Fruit fly (Drosophila melanogaster) whole organism, adult: Measurements from ENCODE around the gene TwdlC.

ENCODE experiments used
- CG11617 ChIP-seq: fragments of 200-800 bp; sonication (Bioruptor generic); optimal IDR thresholded peaks from 2 replicates; lab custom pipeline; 2017; ENCODE audit warnings: mild to moderate bottlenecking, missing biosample characterization, missing genetic modification reagents, missing genetic modification characterization
- CG12768 ChIP-seq: fragments of 200-800 bp; sonication (Bioruptor generic); optimal IDR thresholded peaks from 2 replicates; lab custom pipeline; 2017; ENCODE audit warnings: missing biosample characterization, missing genetic modification characterization, mild to moderate bottlenecking, moderate library complexity, missing genetic modification reagents
- CG14711 ChIP-seq: fragments of 200-800 bp; sonication (Bioruptor generic); optimal IDR thresholded peaks from 2 replicates; lab custom pipeline; 2018; ENCODE audit warnings: missing biosample characterization, mild to moderate bottlenecking, missing genetic modification characterization, moderate library complexity
- CG1620 ChIP-seq: fragments of 200-800 bp; sonication (Bioruptor generic); optimal IDR thresholded peaks from 2 replicates; lab custom pipeline; 2016; ENCODE audit warnings: missing biosample characterization, missing genetic modification characterization
- CG33017 ChIP-seq: fragments of 200-800 bp; sonication (Bioruptor generic); optimal IDR thresholded peaks from 2 replicates; lab custom pipeline; 2018; ENCODE audit warnings: missing biosample characterization, mild to moderate bottlenecking, missing genetic modification characterization, moderate library complexity
- CG5204 ChIP-seq: fragments of 200-800 bp; sonication (Bioruptor generic); optimal IDR thresholded peaks from 2 replicates; lab custom pipeline; 2016; ENCODE audit warnings: missing biosample characterization, missing genetic modification characterization
- CG7045 ChIP-seq: fragments of 200-800 bp; sonication (Bioruptor generic); optimal IDR thresholded peaks from 2 replicates; lab custom pipeline; 2017; ENCODE audit warnings: missing biosample characterization, mild to moderate bottlenecking, missing genetic modification characterization
- CG7101 ChIP-seq: fragments of 200-800 bp; sonication (Bioruptor generic); optimal IDR thresholded peaks from 2 replicates; lab custom pipeline; 2018; ENCODE audit warnings: missing biosample characterization, mild to moderate bottlenecking, missing genetic modification characterization, moderate library complexity
- Clk ChIP-seq: fragments of 200-800 bp; sonication (Bioruptor generic); optimal IDR thresholded peaks from 2 replicates; lab custom pipeline; 2017; ENCODE audit warnings: missing biosample characterization, missing genetic modification characterization
- Crg-1 ChIP-seq: fragments of 200-800 bp; sonication (Bioruptor generic); optimal IDR thresholded peaks from 2 replicates; lab custom pipeline; 2016; ENCODE audit warnings: missing biosample characterization, missing genetic modification characterization
- Hr96 ChIP-seq: fragments of 200-800 bp; sonication (Bioruptor generic); optimal IDR thresholded peaks from 2 replicates; lab custom pipeline; 2016; ENCODE audit warnings: missing biosample characterization, missing genetic modification characterization
- Mnt ChIP-seq: fragments of 200-800 bp; sonication (Bioruptor generic); optimal IDR thresholded peaks from 2 replicates; lab custom pipeline; 2016; ENCODE audit warnings: missing biosample characterization, mild to moderate bottlenecking, missing genetic modification characterization
- bab1 ChIP-seq: fragments of 200-800 bp; sonication (Bioruptor generic); optimal IDR thresholded peaks from 3 replicates; lab custom pipeline; 2019; ENCODE audit warnings: missing biosample characterization, mild to moderate bottlenecking, missing genetic modification characterization, moderate library complexity
- cic ChIP-seq: fragments of 200-800 bp; sonication (Bioruptor generic); optimal IDR thresholded peaks from 2 replicates; lab custom pipeline; 2017; ENCODE audit warnings: missing biosample characterization, mild to moderate bottlenecking, missing genetic modification characterization, moderate library complexity
- cnc ChIP-seq, 2 experiments: fragments of >200 bp; optimal IDR thresholded peaks; 2 replicates each; lab custom pipeline; 2017
- kay ChIP-seq: fragments of 200-800 bp; sonication (Bioruptor generic); peaks from one replicate; lab custom pipeline; 2016; ENCODE audit warnings: missing biosample characterization, missing genetic modification characterization, borderline replicate concordance
- ovo ChIP-seq: fragments of 200-800 bp; sonication (Bioruptor generic); optimal IDR thresholded peaks from 2 replicates; lab custom pipeline; 2016; ENCODE audit warnings: missing biosample characterization, missing genetic modification characterization
- pad ChIP-seq: fragments of 200-800 bp; sonication (Bioruptor generic); optimal IDR thresholded peaks from 3 replicates; lab custom pipeline; 2017; ENCODE audit warnings: missing biosample characterization, missing genetic modification characterization, mild to moderate bottlenecking, moderate library complexity, missing genetic modification reagents
- tj ChIP-seq: fragments of 200-800 bp; sonication (Bioruptor generic); optimal IDR thresholded peaks from 3 replicates; lab custom pipeline; 2017; ENCODE audit warnings: missing biosample characterization, mild to moderate bottlenecking, missing genetic modification characterization, moderate library complexity
- toe ChIP-seq: fragments of 200-800 bp; sonication (Bioruptor generic); optimal IDR thresholded peaks from 2 replicates; lab custom pipeline; 2016; ENCODE audit warnings: missing biosample characterization, missing genetic modification characterization

The TwdlC gene

DNA sequence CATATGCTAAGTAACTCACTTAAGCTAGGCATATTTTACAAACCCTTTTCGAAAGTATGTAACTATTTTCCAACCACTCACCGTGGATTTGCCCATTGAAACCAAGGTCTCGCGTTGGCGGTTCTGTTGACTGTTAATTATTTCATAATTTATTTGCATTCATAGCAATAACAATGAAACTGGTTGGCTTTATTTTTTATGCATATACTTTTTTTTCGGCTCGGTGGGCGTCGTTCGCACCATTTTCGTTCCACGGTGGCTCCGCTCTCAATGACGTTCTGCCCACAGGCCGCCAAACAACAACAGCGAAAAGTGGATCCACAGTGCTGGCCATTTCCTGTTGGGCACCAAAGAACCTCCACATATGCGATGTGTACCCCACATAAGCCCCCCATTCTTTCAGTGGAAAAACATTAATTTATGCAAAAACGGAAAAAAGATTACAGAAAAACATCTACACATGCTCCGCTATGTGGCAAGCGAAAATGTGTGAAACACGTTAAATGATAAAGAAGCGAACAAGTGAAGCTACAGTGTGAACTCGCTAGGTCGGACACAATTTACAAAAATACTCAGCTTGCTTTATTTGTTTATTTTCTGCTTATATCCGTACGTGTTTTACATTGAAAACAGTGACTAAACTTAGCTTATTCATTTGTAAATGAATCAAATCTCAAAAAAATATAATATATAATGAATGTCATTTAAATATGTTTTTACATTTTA, 26.9 kb upstream of the TwdlC start:
- TF ChIP-seq bab1 (GFP tag; lab: Kevin White, UChicago) (peak; percentile 28), Mnt (GFP tag; lab: Kevin White, UChicago) (no peak), tj (peak; percentile 13)

dm6 chr3R:26968313-26968605, 26.4 kb upstream of the TwdlC start:
- TF ChIP-seq kay (GFP tag; lab: Kevin White, UChicago) (peak; percentile 57), cic (GFP tag; lab: Kevin White, UChicago) (no peak), tj (no peak)

DNA sequence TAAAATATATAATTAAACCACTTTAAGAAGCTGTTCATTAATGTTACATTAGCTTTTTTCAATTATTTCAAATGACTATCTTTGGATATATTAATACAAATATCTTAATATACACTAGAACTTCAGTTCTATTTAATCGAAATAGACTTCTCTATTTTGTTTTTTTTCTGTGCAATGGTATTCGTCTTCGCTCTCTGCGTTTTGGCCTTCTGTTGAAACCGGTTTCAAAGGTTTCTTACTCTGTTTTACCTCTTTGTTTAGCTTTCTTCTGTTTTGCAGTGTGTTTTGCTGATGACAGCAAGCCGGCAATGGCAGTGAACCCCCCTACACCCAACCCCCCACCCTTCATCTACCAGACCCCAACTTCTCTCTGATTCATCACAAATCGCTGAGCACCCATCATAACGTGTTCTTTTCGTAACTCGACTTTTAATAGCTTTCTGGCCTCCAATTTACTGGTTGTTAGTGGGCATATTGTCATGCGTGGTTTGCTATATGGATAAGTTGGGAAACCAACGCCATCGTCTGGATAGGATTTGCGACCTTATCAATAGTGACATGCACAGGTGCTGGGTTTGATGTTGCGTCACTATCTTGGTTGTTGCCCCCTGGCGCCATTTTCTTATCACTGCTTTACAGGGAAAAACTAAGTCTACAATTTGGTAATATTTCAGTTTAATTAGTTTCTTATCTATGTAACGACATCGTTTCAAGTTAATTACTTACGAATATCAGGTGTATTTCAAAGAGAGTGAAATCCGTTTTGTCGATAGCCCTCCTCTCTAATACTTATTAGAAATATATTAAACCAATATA, 25.6 kb upstream of the TwdlC start:
- TF ChIP-seq CG14711 (tag; lab: Kevin White, UChicago) (no peak), tj (peak; percentile 96), CG33017 (tag; lab: Kevin White, UChicago) (peak; percentile 8), bab1 (GFP tag; lab: Kevin White, UChicago) (peak; percentile 50), kay (GFP tag; lab: Kevin White, UChicago) (peak; percentile 26), toe (GFP tag; lab: Kevin White, UChicago) (no peak), CG7101 (tag; lab: Kevin White, UChicago) (no peak), Hr96 (no peak)

- TF ChIP-seq Mnt (GFP tag; lab: Kevin White, UChicago) (no peak), cnc (optimal IDR thresholded peaks at IDR 0.05; lab: Kevin White, UChicago) (no peak), toe (GFP tag; lab: Kevin White, UChicago) (no peak), CG7045 (GFP tag; lab: Kevin White, UChicago) (no peak), tj (peak; percentile 22), ovo (GFP tag; lab: Kevin White, UChicago) (no peak), CG33017 (tag; lab: Kevin White, UChicago) (no peak), bab1 (GFP tag; lab: Kevin White, UChicago) (peak; percentile 37), CG11617 (GFP tag; lab: Kevin White, UChicago) (no peak), cic (GFP tag; lab: Kevin White, UChicago) (no peak), pad (GFP tag; lab: Kevin White, UChicago) (no peak), CG14711 (tag; lab: Kevin White, UChicago) (peak; percentile 24)
Observed at dm6 chr3R:26969743-26970142, 24.9 kb upstream of the TwdlC start.

DNA sequence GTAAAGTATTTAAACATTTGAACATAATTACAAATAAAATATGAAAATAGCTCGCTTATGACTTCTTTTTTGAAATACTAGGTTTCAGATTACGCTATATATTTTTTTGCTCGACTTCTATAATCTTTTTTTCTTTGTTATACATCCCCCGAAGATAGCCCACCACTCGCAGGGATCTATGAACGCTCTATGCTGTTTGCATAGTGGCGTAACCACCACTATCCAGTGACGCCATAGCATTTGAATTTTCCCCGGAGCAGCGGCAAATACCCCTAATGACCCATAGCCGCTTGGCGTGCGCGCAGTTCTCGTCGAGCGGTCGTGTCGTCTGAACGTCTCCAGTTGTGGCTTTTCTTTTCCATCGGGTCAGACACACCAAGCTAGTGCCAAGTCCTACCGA, 16.4 kb upstream of the TwdlC start, which contains the start of the genes CG14253 and CG46313:
CG14253 (plus strand) TSS at position 301 of the 400 bp plus-strand sequence.
CG46313 (plus strand) TSS at position 301 of the 400 bp plus-strand sequence.
- TF ChIP-seq CG7045 (GFP tag; lab: Kevin White, UChicago) = no peak
- TF ChIP-seq CG5204 (GFP tag; lab: Kevin White, UChicago) = no peak
- no peak for TF ChIP-seq Clk
- no peak for TF ChIP-seq bab1 (GFP tag; lab: Kevin White, UChicago)

dm6 chr3R:26980282-26980691, 14.3 kb upstream of the TwdlC start:
- TF ChIP-seq bab1 (GFP tag; lab: Kevin White, UChicago) (peak; percentile 42), cnc (optimal IDR thresholded peaks at IDR 0.05; lab: Kevin White, UChicago) (no peak), cic (GFP tag; lab: Kevin White, UChicago) (no peak), Mnt (GFP tag; lab: Kevin White, UChicago) (no peak), kay (GFP tag; lab: Kevin White, UChicago) (peak; percentile 29), tj (no peak)

- TF ChIP-seq CG1620 (GFP tag; lab: Kevin White, UChicago) (no peak), Crg-1 (GFP tag; lab: Kevin White, UChicago) (no peak), CG7101 (tag; lab: Kevin White, UChicago) (no peak), CG5204 (GFP tag; lab: Kevin White, UChicago) (no peak), CG33017 (tag; lab: Kevin White, UChicago) (no peak), tj (no peak), Hr96 (no peak), Mnt (GFP tag; lab: Kevin White, UChicago) (no peak), toe (GFP tag; lab: Kevin White, UChicago) (no peak), CG11617 (GFP tag; lab: Kevin White, UChicago) (no peak), ovo (GFP tag; lab: Kevin White, UChicago) (no peak), Clk (no peak), cic (GFP tag; lab: Kevin White, UChicago) (no peak), cnc (optimal IDR thresholded peaks at IDR 0.05; lab: Kevin White, UChicago) (no peak), bab1 (GFP tag; lab: Kevin White, UChicago) (no peak), CG12768 (GFP tag; lab: Kevin White, UChicago) (no peak), CG14711 (tag; lab: Kevin White, UChicago) (no peak)
Observed at dm6 chr3R:26982106-26982505, 12.5 kb upstream of the TwdlC start.
